Worm (Caenorhabditis elegans) whole organism, late embryonic: ENCODE data around the gene atn-1.

ENCODE experiments used
- C08G9.2 ChIP-seq: sonication (generic microtip); optimal IDR thresholded peaks from 2 replicates; lab custom pipeline; 2016; ENCODE audit warnings: mild to moderate bottlenecking, missing genetic modification characterization, moderate library complexity, missing compliant biosample characterization
- F13H6.1 ChIP-seq: sonication (generic microtip); optimal IDR thresholded peaks from 2 replicates; lab custom pipeline; 2016; ENCODE audit warnings: missing genetic modification characterization, missing compliant biosample characterization
- K02D7.2 ChIP-seq: sonication (generic microtip); optimal IDR thresholded peaks from 2 replicates; lab custom pipeline; 2017; ENCODE audit warnings: mild to moderate bottlenecking, missing genetic modification characterization, missing compliant biosample characterization
- K09A11.1 ChIP-seq: sonication (generic microtip); optimal IDR thresholded peaks from 2 replicates; lab custom pipeline; 2017; ENCODE audit warnings: antibody characterized with exemption, mild to moderate bottlenecking, missing genetic modification characterization, missing compliant biosample characterization; ENCODE audit not compliant: insufficient read depth
- T23F11.4 ChIP-seq: fragments of 200-800 bp; sonication (Bioruptor generic); optimal IDR thresholded peaks from 2 replicates; lab custom pipeline; 2018; ENCODE audit warnings: mild to moderate bottlenecking, missing genetic modification characterization, missing compliant biosample characterization
- Y22D7AL.16 ChIP-seq: sonication (generic microtip); optimal IDR thresholded peaks from 2 replicates; lab custom pipeline; 2016; ENCODE audit warnings: missing genetic modification characterization, missing compliant biosample characterization
- ama-1 ChIP-seq: fragments of 150-350 bp; optimal IDR thresholded peaks from 2 replicates; lab custom pipeline; 2014
- ceh-14 ChIP-seq: sonication (generic microtip); optimal IDR thresholded peaks from 2 replicates; lab custom pipeline; 2016; ENCODE audit warnings: missing genotype, missing genetic modification characterization, missing compliant biosample characterization
- ceh-18 ChIP-seq: sonication (generic microtip); optimal IDR thresholded peaks from 2 replicates; lab custom pipeline; 2016; ENCODE audit warnings: missing genetic modification characterization, missing compliant biosample characterization
- ceh-19 ChIP-seq: fragments of 200-800 bp; sonication (Bioruptor generic); optimal IDR thresholded peaks from 2 replicates; lab custom pipeline; 2018; ENCODE audit warnings: mild to moderate bottlenecking, missing genetic modification characterization, missing compliant biosample characterization
- ceh-2 ChIP-seq: sonication (generic microtip); optimal IDR thresholded peaks from 2 replicates; lab custom pipeline; 2016; ENCODE audit warnings: missing genotype, missing genetic modification characterization, missing compliant biosample characterization
- ceh-24 ChIP-seq: sonication (generic microtip); optimal IDR thresholded peaks from 2 replicates; lab custom pipeline; 2016; ENCODE audit warnings: mild to moderate bottlenecking, missing genetic modification characterization, missing compliant biosample characterization
- ceh-30 ChIP-seq: fragments of 150-350 bp; optimal IDR thresholded peaks from 2 replicates; lab custom pipeline; 2014; ENCODE audit warnings: missing biosample characterization, missing genetic modification characterization
- ceh-31 ChIP-seq: sonication (generic microtip); optimal IDR thresholded peaks from 2 replicates; lab custom pipeline; 2016; ENCODE audit warnings: missing genetic modification characterization, missing compliant biosample characterization
- ceh-48 ChIP-seq: sonication (generic microtip); optimal IDR thresholded peaks from 2 replicates; lab custom pipeline; 2016; ENCODE audit warnings: missing genetic modification characterization, inconsistent platforms, missing compliant biosample characterization
- ceh-6 ChIP-seq: fragments of 200-800 bp; sonication (Bioruptor generic); optimal IDR thresholded peaks from 2 replicates; lab custom pipeline; 2018; ENCODE audit warnings: mild to moderate bottlenecking, missing genetic modification characterization, missing compliant biosample characterization
- dmd-4 ChIP-seq: sonication (generic microtip); optimal IDR thresholded peaks from 2 replicates; lab custom pipeline; 2016; ENCODE audit warnings: borderline replicate concordance, missing genetic modification characterization, missing compliant biosample characterization
- dve-1 ChIP-seq: sonication (generic microtip); optimal IDR thresholded peaks from 2 replicates; lab custom pipeline; 2017; ENCODE audit warnings: antibody characterized with exemption, mild to moderate bottlenecking, missing genetic modification characterization, missing compliant biosample characterization
- elt-2 ChIP-seq: sonication (generic microtip); optimal IDR thresholded peaks from 2 replicates; lab custom pipeline; 2016; ENCODE audit warnings: missing genetic modification reagents, missing genetic modification characterization, missing compliant biosample characterization
- ets-4 ChIP-seq: sonication (generic microtip); optimal IDR thresholded peaks from 2 replicates; lab custom pipeline; 2016; ENCODE audit warnings: missing genetic modification characterization, missing compliant biosample characterization
- fax-1 ChIP-seq: sonication (generic microtip); optimal IDR thresholded peaks from 2 replicates; lab custom pipeline; 2016; ENCODE audit warnings: missing genotype, missing genetic modification characterization, missing compliant biosample characterization
- fkh-10 ChIP-seq: fragments of 150-350 bp; optimal IDR thresholded peaks from 2 replicates; lab custom pipeline; 2014; ENCODE audit warnings: missing biosample characterization, missing genetic modification reagents, missing genetic modification characterization
- hlh-13 ChIP-seq: fragments of 200-800 bp; sonication (Bioruptor generic); optimal IDR thresholded peaks from 2 replicates; lab custom pipeline; 2018; ENCODE audit warnings: mild to moderate bottlenecking, missing genetic modification characterization, missing compliant biosample characterization
- hlh-15 ChIP-seq: sonication (generic microtip); optimal IDR thresholded peaks from 2 replicates; lab custom pipeline; 2016; ENCODE audit warnings: missing genetic modification characterization, missing compliant biosample characterization
- hlh-30 ChIP-seq: sonication (generic microtip); optimal IDR thresholded peaks from 2 replicates; lab custom pipeline; 2017; ENCODE audit warnings: antibody characterized with exemption, missing genetic modification characterization, missing compliant biosample characterization; ENCODE audit not compliant: insufficient read depth
- lim-6 ChIP-seq: sonication (generic microtip); optimal IDR thresholded peaks from 2 replicates; lab custom pipeline; 2016; ENCODE audit warnings: missing genetic modification characterization, missing compliant biosample characterization
- lin-11 ChIP-seq: fragments of 200-800 bp; sonication (Bioruptor generic); optimal IDR thresholded peaks from 2 replicates; lab custom pipeline; 2018; ENCODE audit warnings: mild to moderate bottlenecking, missing genetic modification characterization, missing compliant biosample characterization
- madf-2 ChIP-seq: sonication (generic microtip); optimal IDR thresholded peaks from 2 replicates; lab custom pipeline; 2017; ENCODE audit warnings: missing genetic modification characterization, missing compliant biosample characterization
- nhr-11 ChIP-seq: fragments of 150-350 bp; optimal IDR thresholded peaks from 2 replicates; lab custom pipeline; 2014; ENCODE audit warnings: missing biosample characterization, missing genetic modification characterization
- nhr-232 ChIP-seq: sonication (generic microtip); optimal IDR thresholded peaks from 2 replicates; lab custom pipeline; 2016; ENCODE audit warnings: missing genetic modification characterization, missing compliant biosample characterization
- npax-4 ChIP-seq: sonication (generic microtip); optimal IDR thresholded peaks from 2 replicates; lab custom pipeline; 2016; ENCODE audit warnings: missing genetic modification characterization, missing compliant biosample characterization
- pag-3 ChIP-seq: sonication (generic microtip); optimal IDR thresholded peaks from 2 replicates; lab custom pipeline; 2016; ENCODE audit warnings: missing compliant biosample characterization, missing genetic modification characterization, borderline replicate concordance
- pax-1 ChIP-seq: fragments of 150-350 bp; optimal IDR thresholded peaks from 2 replicates; lab custom pipeline; 2014; ENCODE audit warnings: missing biosample characterization, missing genetic modification characterization
- pha-4 ChIP-seq: fragments of 150-350 bp; optimal IDR thresholded peaks from 2 replicates; lab custom pipeline; 2018; ENCODE audit warnings: missing biosample characterization, missing genetic modification reagents, missing genetic modification characterization
- ref-2 ChIP-seq: sonication (generic microtip); optimal IDR thresholded peaks from 2 replicates; lab custom pipeline; 2016; ENCODE audit warnings: missing genetic modification characterization, missing compliant biosample characterization
- rnt-1 ChIP-seq: sonication (generic microtip); optimal IDR thresholded peaks from 2 replicates; lab custom pipeline; 2016; ENCODE audit warnings: missing genetic modification characterization, missing compliant biosample characterization
- sdc-2 ChIP-seq: sonication (generic microtip); optimal IDR thresholded peaks from 2 replicates; lab custom pipeline; 2016; ENCODE audit warnings: missing genotype, missing genetic modification characterization, missing compliant biosample characterization
- syd-9 ChIP-seq: sonication (generic microtip); optimal IDR thresholded peaks from 2 replicates; lab custom pipeline; 2016; ENCODE audit warnings: mild to moderate bottlenecking, missing genetic modification characterization, moderate library complexity, missing compliant biosample characterization
- tbx-2 ChIP-seq: sonication (generic microtip); optimal IDR thresholded peaks from 2 replicates; lab custom pipeline; 2016; ENCODE audit warnings: missing genetic modification characterization, missing compliant biosample characterization
- tbx-7 ChIP-seq: sonication (generic microtip); optimal IDR thresholded peaks from 2 replicates; lab custom pipeline; 2016; ENCODE audit warnings: missing genotype, missing genetic modification characterization, missing compliant biosample characterization
- ttx-3 ChIP-seq: sonication (generic microtip); optimal IDR thresholded peaks from 2 replicates; lab custom pipeline; 2016; ENCODE audit warnings: missing genetic modification reagents, missing genetic modification characterization, missing compliant biosample characterization
- unc-3 ChIP-seq, 2 experiments: fragments of 200-800 bp in 1 of 2; sonication (Bioruptor generic) in 1 of 2; sonication (generic microtip) in 1 of 2; conservative IDR thresholded peaks in 1 of 2; optimal IDR thresholded peaks in 1 of 2; 2 replicates each; pipeline versions ENCODE4 v1.3.6 to Lab custom; 2016 to 2022; ENCODE audit warnings: missing compliant biosample characterization in 2 of 2, missing genetic modification characterization in 2 of 2, missing genetic modification reagents in 1 of 2
- unc-86 ChIP-seq: sonication (generic microtip); optimal IDR thresholded peaks from 2 replicates; lab custom pipeline; 2016; ENCODE audit warnings: missing genetic modification characterization, missing compliant biosample characterization
- zip-5 ChIP-seq: sonication (generic microtip); optimal IDR thresholded peaks from 2 replicates; lab custom pipeline; 2016; ENCODE audit warnings: missing genetic modification characterization, missing compliant biosample characterization
- ztf-16 ChIP-seq: sonication (generic microtip); optimal IDR thresholded peaks from 2 replicates; lab custom pipeline; 2017; ENCODE audit warnings: missing genetic modification characterization, missing compliant biosample characterization

The atn-1 gene

ce11 chrV:12478111-12478510 lies at the start of gene atn-1:
atn-1 (plus strand) TSS chrV:12478411.
- no peak for TF ChIP-seq tbx-2
- no peak for TF ChIP-seq ttx-3 (tag; lab: Kevin White, UChicago)
- no peak for TF ChIP-seq nhr-232 (tag; lab: Kevin White, UChicago)
- TF ChIP-seq ceh-24, result no peak
- no peak for TF ChIP-seq ceh-6
- no peak for TF ChIP-seq ceh-2 (tag; lab: Kevin White, UChicago)
- TF ChIP-seq ref-2 (tag; lab: Kevin White, UChicago), result no peak
- TF ChIP-seq ets-4 (tag; lab: Kevin White, UChicago), result no peak
- no peak for TF ChIP-seq ama-1 (lab: Kevin White, UChicago)
- no peak for TF ChIP-seq hlh-30 (tag; lab: Kevin White, UChicago)
- TF ChIP-seq K09A11.1 (tag; lab: Kevin White, UChicago), result no peak
- no peak for TF ChIP-seq ztf-16 (tag; lab: Kevin White, UChicago)
- no peak for TF ChIP-seq pha-4 (tag; lab: Kevin White, UChicago)
- no peak for TF ChIP-seq Y22D7AL.16
- TF ChIP-seq elt-2 (tag; lab: Kevin White, UChicago), result no peak

- TF ChIP-seq madf-2 (no peak), C08G9.2 (no peak), K09A11.1 (tag; lab: Kevin White, UChicago) (no peak), hlh-15 (tag; lab: Kevin White, UChicago) (no peak), pag-3 (tag; lab: Kevin White, UChicago) (no peak), ceh-48 (tag; lab: Kevin White, UChicago) (no peak), dve-1 (tag; lab: Kevin White, UChicago) (no peak), ceh-18 (tag; lab: Kevin White, UChicago) (no peak), rnt-1 (no peak), pax-1 (tag; lab: Kevin White, UChicago) (no peak), T23F11.4 (GFP tag; lab: Kevin White, UChicago) (no peak)
Observed at ce11 chrV:12429039-12429438, 49.2 kb upstream of the atn-1 start, which contains the start of gene C54D10.5. C54D10.5 (plus strand) TSS chrV:12429339.

ce11 chrV:12432111-12432510 lies 46.1 kb upstream of the atn-1 start, which contains the start of gene C54D10.13:
C54D10.13 (minus strand) TSS chrV:12432289.
- TF ChIP-seq zip-5 (tag; lab: Kevin White, UChicago), result no peak
- TF ChIP-seq unc-3 (GFP tag; conservative IDR thresholded peaks at IDR 0.05; lab: Robert Waterston, UW), result no peak
- no peak for TF ChIP-seq unc-3 (tag; optimal IDR thresholded peaks at IDR 0.05; lab: Kevin White, UChicago)
- TF ChIP-seq rnt-1, result no peak

- TF ChIP-seq dmd-4 (tag; lab: Kevin White, UChicago) (no peak), unc-3 (GFP tag; conservative IDR thresholded peaks at IDR 0.05; lab: Robert Waterston, UW) (no peak), unc-3 (tag; optimal IDR thresholded peaks at IDR 0.05; lab: Kevin White, UChicago) (no peak), F13H6.1 (tag; lab: Kevin White, UChicago) (no peak), sdc-2 (tag; lab: Kevin White, UChicago) (no peak), Y22D7AL.16 (no peak), ceh-30 (tag; lab: Kevin White, UChicago) (no peak), tbx-7 (tag; lab: Kevin White, UChicago) (no peak), ceh-48 (tag; lab: Kevin White, UChicago) (no peak), nhr-232 (tag; lab: Kevin White, UChicago) (no peak), fkh-10 (no peak), ceh-24 (no peak), hlh-30 (tag; lab: Kevin White, UChicago) (no peak)
Observed at ce11 chrV:12433105-12433504, 45.1 kb upstream of the atn-1 start.

ce11 chrV:12433717-12434116 lies 44.5 kb upstream of the atn-1 start, which contains the start of gene srh-25:
srh-25 (minus strand) TSS chrV:12433817.
- TF ChIP-seq fax-1 (tag; lab: Kevin White, UChicago) (no peak), hlh-15 (tag; lab: Kevin White, UChicago) (no peak), lim-6 (tag; lab: Kevin White, UChicago) (no peak), ceh-14 (no peak), hlh-13 (GFP tag; lab: Kevin White, UChicago) (no peak), elt-2 (tag; lab: Kevin White, UChicago) (no peak), ceh-31 (tag; lab: Kevin White, UChicago) (no peak), ceh-18 (tag; lab: Kevin White, UChicago) (no peak), lin-11 (tag; lab: Kevin White, UChicago) (no peak), nhr-11 (tag; lab: Kevin White, UChicago) (no peak), unc-86 (tag; lab: Kevin White, UChicago) (no peak), ref-2 (tag; lab: Kevin White, UChicago) (no peak), syd-9 (tag; lab: Kevin White, UChicago) (no peak), K02D7.2 (tag; lab: Kevin White, UChicago) (no peak), npax-4 (tag; lab: Kevin White, UChicago) (no peak), ztf-16 (tag; lab: Kevin White, UChicago) (no peak), pag-3 (tag; lab: Kevin White, UChicago) (no peak), ceh-19 (GFP tag; lab: Kevin White, UChicago) (no peak)
